Fruit fly (Drosophila melanogaster): Measurements from ENCODE around the gene CG31917.

The CG31917 gene

dm6 chr2L:5052367-5052914 lies 41.8 kb upstream of the CG31917 start, which contains the start of gene senju (continued):
- TF ChIP-seq CG12155 (GFP tag; optimal IDR thresholded peaks at IDR 0.05) (peak; percentile 85), nom (GFP tag; optimal IDR thresholded peaks at IDR 0.05) (peak; percentile 74), pho (GFP tag; optimal IDR thresholded peaks at IDR 0.05) (peak; percentile 86), Sox100B (GFP tag; optimal IDR thresholded peaks at IDR 0.05) (peak; percentile 69), Atf-2 (GFP tag; optimal IDR thresholded peaks at IDR 0.05) (peak; percentile 62), Dbx (GFP tag; IDR thresholded peaks at IDR 0.05) (peak; percentile 86), crol (GFP tag; IDR thresholded peaks at IDR 0.05) (peak; percentile 28; the same call in 1 of the 2 replicates), Doc2 (GFP tag; IDR thresholded peaks at IDR 0.05) (no peak), Bdp1 (GFP tag; optimal IDR thresholded peaks at IDR 0.05) (peak; percentile 78), kay (GFP tag; optimal IDR thresholded peaks at IDR 0.05) (peak; percentile 70), CG7271 (tag; optimal IDR thresholded peaks at IDR 0.05) (no peak), zen (tag; optimal IDR thresholded peaks at IDR 0.05) (peak; percentile 53), CG17612 (GFP tag; IDR thresholded peaks at IDR 0.05) (no peak), da (GFP tag; optimal IDR thresholded peaks at IDR 0.05) (peak; percentile 22), CG17186 (GFP tag; optimal IDR thresholded peaks at IDR 0.05) (peak; percentile 83), Pdp1 (GFP tag; optimal IDR thresholded peaks at IDR 0.05) (peak; percentile 79 to 80), Gsc (GFP tag; IDR thresholded peaks at IDR 0.05) (no peak), en (GFP tag; optimal IDR thresholded peaks at IDR 0.05) (peak; percentile 62), TFAM (GFP tag; optimal IDR thresholded peaks at IDR 0.05) (no peak), jumu (GFP tag; optimal IDR thresholded peaks at IDR 0.05) (peak; percentile 89), cas (GFP tag; IDR thresholded peaks at IDR 0.05) (peak; percentile 54; the same call in 1 of the 2 replicates), Blimp-1 (GFP tag; optimal IDR thresholded peaks at IDR 0.05) (peak; percentile 71), tll (GFP tag; optimal IDR thresholded peaks at IDR 0.05) (peak in 1 of 2 experiments; percentile 19), CG4328 (GFP tag; optimal IDR thresholded peaks at IDR 0.05) (peak; percentile 83), CG8924 (tag; optimal IDR thresholded peaks at IDR 0.05) (peak; percentile 82), B-H2 (GFP tag; optimal IDR thresholded peaks at IDR 0.05) (peak; percentile 88), GATAe (GFP tag; conservative IDR thresholded peaks at IDR 0.05) (no peak; the same call in 1 of the 2 replicates), bcd (GFP tag; optimal IDR thresholded peaks at IDR 0.05) (peak; percentile 83), H2.0 (GFP tag; IDR thresholded peaks at IDR 0.05) (peak; percentile 70), Dad (GFP tag; optimal IDR thresholded peaks at IDR 0.05) (peak; percentile 88), zen2 (GFP tag; IDR thresholded peaks at IDR 0.05; ENCODE audit: partially characterized antibody) (no peak), CG16813 (GFP tag; IDR thresholded peaks at IDR 0.05; ENCODE audit: partially characterized antibody) (peak; percentile 39; the same call in 1 of the 3 replicates), CG8478 (optimal IDR thresholded peaks at IDR 0.05) (no peak), CG10543 (GFP tag; optimal IDR thresholded peaks at IDR 0.05) (peak; percentile 88), dmrt11E (tag; optimal IDR thresholded peaks at IDR 0.05) (peak; percentile 69), z (GFP tag; IDR thresholded peaks at IDR 0.05) (0 out of 3 replicates have a peak, but pooled peaks have one; percentile 33), CG11695 (GFP tag; IDR thresholded peaks at IDR 0.05) (peak; percentile 74), CG2129 (GFP tag; IDR thresholded peaks at IDR 0.05; ENCODE audit: partially characterized antibody) (no peak), CG15479 (GFP tag; optimal IDR thresholded peaks at IDR 0.05) (peak; percentile 94), CG6272 (GFP tag; IDR thresholded peaks at IDR 0.05) (0 out of 2 replicates have a peak, but pooled peaks have one; percentile 27), maf-S (GFP tag; optimal IDR thresholded peaks at IDR 0.05) (peak; percentile 65), Dp (GFP tag; optimal IDR thresholded peaks at IDR 0.05) (peak; percentile 46), CG3065 (GFP tag; optimal IDR thresholded peaks at IDR 0.05) (peak; percentile 72), sob (GFP tag; IDR thresholded peaks at IDR 0.05) (peak; percentile 84), CG10267 (tag; optimal IDR thresholded peaks at IDR 0.05) (peak; percentile 99), onecut (GFP tag; IDR thresholded peaks at IDR 0.05) (peak; percentile 84), CG43689 (GFP tag; IDR thresholded peaks at IDR 0.05) (peak; percentile 76), mirr (GFP tag; optimal IDR thresholded peaks at IDR 0.05) (peak; percentile 84), abd-A (tag; optimal IDR thresholded peaks at IDR 0.05) (peak; percentile 68), CG2199 (GFP tag; IDR thresholded peaks at IDR 0.05) (0 out of 3 replicates have a peak, but pooled peaks have one; percentile 35)

Measured in whole organism, embryonic.